Worm (Caenorhabditis elegans): Measurements from ENCODE around the gene inx-10.
A peak's percentile ranks its signal among the peaks of the same experiment; 100 is the strongest.

Gene inx-10

DNA sequence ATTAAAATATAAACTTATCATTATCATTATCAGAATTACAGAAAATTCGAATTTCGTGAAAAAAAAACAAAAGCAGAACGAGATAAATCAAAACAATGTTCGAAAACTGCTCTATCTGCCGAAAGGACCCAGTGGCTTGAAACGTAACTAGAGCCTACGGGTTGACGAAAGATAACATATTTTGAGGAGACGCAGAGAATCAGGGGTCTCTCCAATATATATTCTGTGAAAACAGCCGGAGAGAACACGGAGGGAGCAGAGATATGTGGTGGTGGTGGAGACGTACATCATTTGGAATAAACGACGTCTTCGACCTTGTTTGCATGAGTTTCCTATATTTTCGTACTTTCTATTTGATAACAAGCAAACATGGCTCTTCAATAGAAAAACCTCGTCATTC lies 1.6 kb upstream of the inx-10 start:
- no peak for TF ChIP-seq attf-3 (GFP tag; conservative IDR thresholded peaks at IDR 0.05)
- TF ChIP-seq hmg-1.2 (GFP tag; IDR thresholded peaks at IDR 0.05), result peak; percentile 69
- TF ChIP-seq ztf-3 (GFP tag; optimal IDR thresholded peaks at IDR 0.05), result no peak
- no peak for TF ChIP-seq somi-1 (GFP tag; optimal IDR thresholded peaks at IDR 0.05)
- TF ChIP-seq lsy-27 (tag; optimal IDR thresholded peaks at IDR 0.05; ENCODE audit: borderline replicate concordance, insufficient read depth), result no peak
- TF ChIP-seq lag-1 (GFP tag; IDR thresholded peaks at IDR 0.05), result 0 out of 2 replicates have a peak, but pooled peaks have one; percentile 19
- TF ChIP-seq madf-3 (GFP tag; IDR thresholded peaks at IDR 0.05), result no peak
- TF ChIP-seq C17E4.6 (GFP tag; IDR thresholded peaks at IDR 0.05), result no peak
- no peak for TF ChIP-seq lin-35 (GFP tag; optimal IDR thresholded peaks at IDR 0.05)
- TF ChIP-seq cebp-1 (GFP tag; IDR thresholded peaks at IDR 0.05), result no peak
- TF ChIP-seq cebp-1 (tag; optimal IDR thresholded peaks at IDR 0.05), result no peak

DNA sequence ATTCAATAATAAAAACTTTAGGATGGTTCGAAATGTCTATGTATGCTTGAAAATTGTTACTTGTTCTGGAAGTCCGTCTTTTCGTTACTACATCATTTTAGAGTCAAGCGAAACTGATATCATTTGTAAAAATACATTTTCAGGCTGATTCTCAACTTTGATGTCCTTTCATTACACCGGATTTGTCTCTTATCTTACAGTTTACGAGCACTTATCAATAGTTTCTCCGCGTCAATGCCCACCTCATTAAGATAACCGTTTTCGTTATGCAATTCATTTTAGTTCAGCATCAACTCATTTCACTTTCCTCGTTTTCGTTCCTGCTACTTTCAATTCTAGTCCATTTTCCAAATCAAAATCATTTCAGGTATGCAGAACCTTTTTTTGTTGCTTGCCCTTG lies 4.6 kb downstream of the inx-10 start, which contains the start of gene asp-2:
Gene asp-2 (plus strand): TSS at position 368 of the 400 bp plus-strand sequence.
- TF ChIP-seq T26A5.8 (tag; optimal IDR thresholded peaks at IDR 0.05) (no peak), nhr-80 (tag; optimal IDR thresholded peaks at IDR 0.05) (peak; percentile 73)

DNA sequence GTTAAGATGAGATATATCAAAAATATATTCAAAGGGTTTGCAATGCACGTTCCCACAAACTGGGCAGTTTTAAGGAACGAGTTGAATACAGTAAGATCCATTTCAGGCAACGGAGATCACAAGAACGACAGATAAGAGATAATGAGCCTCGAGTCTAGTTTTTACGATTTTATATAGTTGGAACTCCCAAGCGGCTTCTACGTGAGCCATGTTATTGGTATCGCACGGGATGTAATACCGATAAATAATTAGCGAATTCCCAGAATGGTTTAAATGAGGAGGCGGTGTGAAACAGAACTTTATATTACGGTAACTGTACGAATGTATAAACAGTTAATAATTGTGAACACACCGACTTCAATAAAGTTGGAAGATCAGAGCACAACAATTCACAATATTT lies 8.4 kb downstream of the inx-10 start, which contains the start of gene str-177:
Gene str-177 (minus strand): TSS at position 101 of the 400 bp plus-strand sequence.
- TF ChIP-seq D2030.7 (GFP tag; IDR thresholded peaks at IDR 0.05) (no peak), ztf-28 (GFP tag; IDR thresholded peaks at IDR 0.05) (no peak), snpc-1.3 (tag; optimal IDR thresholded peaks at IDR 0.05; ENCODE audit: insufficient read depth) (no peak), mel-28 (tag; optimal IDR thresholded peaks at IDR 0.05; ENCODE audit: borderline replicate concordance) (no peak), T26A5.8 (tag; optimal IDR thresholded peaks at IDR 0.05) (no peak)

DNA sequence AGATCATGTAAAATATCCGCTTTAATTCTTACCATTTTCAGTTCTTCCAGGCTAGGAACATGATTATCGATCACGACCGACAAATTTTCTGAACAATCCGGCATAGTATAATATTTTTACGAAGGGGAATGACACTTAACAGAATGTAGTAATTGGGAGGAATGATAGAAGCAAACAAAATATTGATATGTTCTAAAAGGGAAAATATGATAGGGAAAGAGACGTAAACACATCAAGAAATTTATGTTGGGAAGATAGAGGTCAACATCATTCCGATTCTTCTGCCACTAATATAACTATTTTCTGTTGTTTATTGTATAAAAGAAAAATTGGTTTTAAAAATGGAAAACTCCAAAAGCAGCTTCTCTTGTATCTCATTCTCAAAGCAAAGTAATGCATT lies 10.2 kb downstream of the inx-10 start, which contains the start of gene C24B5.4:
Gene C24B5.4 (minus strand): TSS at position 206 of the 400 bp plus-strand sequence.
- no peak for TF ChIP-seq Y67H2A.10 (GFP tag; conservative IDR thresholded peaks at IDR 0.05)
- no peak for TF ChIP-seq die-1 (tag; optimal IDR thresholded peaks at IDR 0.05)
- TF ChIP-seq nhr-80 (tag; optimal IDR thresholded peaks at IDR 0.05), result peak; percentile 19
- TF ChIP-seq mcd-1 (GFP tag; IDR thresholded peaks at IDR 0.05), result no peak
- no peak for TF ChIP-seq F37B4.10 (GFP tag; IDR thresholded peaks at IDR 0.05)
- no peak for TF ChIP-seq ceh-58 (GFP tag; IDR thresholded peaks at IDR 0.05)
- TF ChIP-seq lag-1 (GFP tag; IDR thresholded peaks at IDR 0.05), result no peak

DNA sequence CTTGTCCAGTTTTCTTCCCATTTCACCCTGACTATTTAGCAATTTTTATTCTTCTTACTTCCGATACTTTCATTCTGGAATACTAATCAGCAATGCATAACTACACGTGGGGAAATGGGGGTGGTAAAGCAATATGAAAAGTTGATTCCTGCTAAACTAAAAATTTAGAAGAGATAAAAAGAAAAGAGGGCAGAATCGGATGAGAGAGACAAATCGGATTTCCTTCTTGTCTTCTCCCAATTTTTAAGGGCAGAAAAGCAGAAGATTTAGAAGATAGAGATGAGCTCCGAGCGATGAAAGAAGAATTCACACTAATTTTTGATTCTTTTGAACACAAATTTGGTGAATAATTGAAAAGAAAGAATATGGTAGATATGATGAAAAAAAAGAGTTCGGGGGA lies 13.2 kb downstream of the inx-10 start:
- no peak for TF ChIP-seq K11D2.4 (GFP tag; IDR thresholded peaks at IDR 0.05)
- no peak for TF ChIP-seq F37B4.10 (GFP tag; IDR thresholded peaks at IDR 0.05)
- TF ChIP-seq dpl-1 (GFP tag; optimal IDR thresholded peaks at IDR 0.05), result no peak
- TF ChIP-seq xnd-1 (tag; optimal IDR thresholded peaks at IDR 0.05), result no peak
- no peak for TF ChIP-seq nfya-2 (GFP tag; IDR thresholded peaks at IDR 0.05)
- TF ChIP-seq Y67H2A.10 (GFP tag; conservative IDR thresholded peaks at IDR 0.05), result no peak
- no peak for TF ChIP-seq mxl-1 (tag; optimal IDR thresholded peaks at IDR 0.05)
- TF ChIP-seq aptf-3 (GFP tag; IDR thresholded peaks at IDR 0.05), result no peak

DNA sequence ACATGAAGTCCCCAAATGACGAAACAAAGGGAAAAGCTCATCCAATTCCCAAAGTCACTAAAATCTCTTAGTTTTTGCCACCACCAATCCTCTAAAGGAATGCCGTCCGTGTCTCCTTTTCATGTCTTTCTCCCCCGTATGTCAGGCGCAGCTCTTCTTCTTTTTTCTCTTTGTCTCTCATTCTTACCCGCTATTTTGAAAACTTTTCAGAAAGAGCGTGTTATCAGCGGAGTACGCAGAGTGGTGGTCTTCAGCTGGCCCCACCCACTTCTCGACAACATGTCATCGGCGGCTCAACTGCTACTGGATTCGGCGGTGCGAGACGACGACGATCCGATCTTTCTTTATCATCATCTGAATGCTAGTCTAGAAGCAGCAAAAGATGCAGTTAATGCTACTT lies 15.9 kb downstream of the inx-10 start, which contains the start of gene sphr-1:
Gene sphr-1 (plus strand): TSS at position 205 of the 400 bp plus-strand sequence.
- peak; percentile 65; the same call in 1 of the 2 replicates for TF ChIP-seq hmg-1.2 (GFP tag; IDR thresholded peaks at IDR 0.05)
- TF ChIP-seq aptf-3 (GFP tag; IDR thresholded peaks at IDR 0.05), result no peak

DNA sequence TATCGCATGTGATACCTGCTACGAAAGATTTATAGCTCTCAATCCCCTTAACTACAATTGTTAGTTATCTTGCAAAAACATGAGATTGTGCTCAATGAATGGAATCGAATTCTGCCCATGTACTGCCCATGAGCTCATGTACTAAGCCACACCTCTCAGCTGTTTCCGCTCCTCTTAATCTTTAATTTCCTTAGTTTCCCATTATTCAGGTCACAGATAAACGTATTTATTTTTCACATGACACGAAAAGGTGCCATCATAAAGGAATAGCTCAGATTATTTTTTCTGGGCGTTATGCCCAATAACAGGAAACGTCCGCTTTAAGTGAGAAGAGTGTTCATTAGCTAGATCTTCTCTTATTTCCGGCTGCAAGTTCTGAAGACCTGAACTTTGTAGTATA lies 21.2 kb downstream of the inx-10 start:
- TF ChIP-seq ztf-28 (GFP tag; IDR thresholded peaks at IDR 0.05) (no peak), F55B11.4 (tag; optimal IDR thresholded peaks at IDR 0.05; ENCODE audit: borderline replicate concordance, insufficient read depth) (no peak), F57A8.1 (GFP tag; optimal IDR thresholded peaks at IDR 0.05) (no peak), madf-6 (GFP tag; IDR thresholded peaks at IDR 0.05) (no peak)

Measured in whole organism, young adult.